Fruit fly (Drosophila melanogaster) whole organism, pupa: ENCODE results near the gene CG11436.

ENCODE experiments used
- CG12605 ChIP-seq: fragments of 200-800 bp; sonication (Bioruptor generic); IDR thresholded peaks from 2 replicates; pipeline ENCODE4 v1.3.6; 2022; ENCODE audit warnings: missing biosample characterization, missing genetic modification characterization
- CG17806 ChIP-seq: fragments of 200-800 bp; sonication (Bioruptor generic); optimal IDR thresholded peaks from 2 replicates; lab custom pipeline; 2018; ENCODE audit warnings: missing biosample characterization, mild to moderate bottlenecking, missing genetic modification characterization, moderate library complexity
- CG32121 ChIP-seq: fragments of 200-800 bp; sonication (Bioruptor generic); IDR thresholded peaks from 2 replicates; pipeline ENCODE4 v1.3.6; 2022; ENCODE audit warnings: missing biosample characterization, missing genetic modification characterization
- CG34367 ChIP-seq: fragments of 200-800 bp; sonication (Bioruptor generic); optimal IDR thresholded peaks from 2 replicates; lab custom pipeline; 2018; ENCODE audit warnings: missing biosample characterization, mild to moderate bottlenecking, missing genetic modification characterization
- CG8159 ChIP-seq: fragments of 200-800 bp; sonication (Bioruptor generic); optimal IDR thresholded peaks from 3 replicates; lab custom pipeline; 2018; ENCODE audit warnings: missing biosample characterization, mild to moderate bottlenecking, missing genetic modification characterization, moderate library complexity
- CG8301 ChIP-seq: fragments of 200-800 bp; sonication (Bioruptor generic); optimal IDR thresholded peaks from 2 replicates; lab custom pipeline; 2018; ENCODE audit warnings: missing biosample characterization, mild to moderate bottlenecking, missing genetic modification characterization
- CG9948 ChIP-seq: fragments of 200-800 bp; sonication (Bioruptor generic); optimal IDR thresholded peaks from 2 replicates; lab custom pipeline; 2018; ENCODE audit warnings: missing biosample characterization, mild to moderate bottlenecking, missing genetic modification characterization, moderate library complexity
- D1 ChIP-seq: fragments of 200-800 bp; sonication (Bioruptor generic); optimal IDR thresholded peaks from 2 replicates; lab custom pipeline; 2018; ENCODE audit warnings: missing biosample characterization, mild to moderate bottlenecking, missing genetic modification characterization, moderate library complexity
- Ets98B ChIP-seq: fragments of 200-800 bp; sonication (Bioruptor generic); IDR thresholded peaks from 2 replicates; pipeline ENCODE4 v1.3.6; 2022; ENCODE audit warnings: missing biosample characterization, missing genetic modification characterization
- Pif1A ChIP-seq: fragments of 200-800 bp; sonication (Bioruptor generic); optimal IDR thresholded peaks from 3 replicates; lab custom pipeline; 2016; ENCODE audit warnings: missing biosample characterization, missing genetic modification characterization
- fd96Ca ChIP-seq: fragments of 200-800 bp; sonication (Bioruptor generic); IDR thresholded peaks from 3 replicates; pipeline ENCODE4 v1.3.6; 2022; ENCODE audit warnings: missing biosample characterization, missing genetic modification characterization
- gl ChIP-seq: fragments of 200-800 bp; sonication (Bioruptor generic); optimal IDR thresholded peaks from 2 replicates; lab custom pipeline; 2018; ENCODE audit warnings: missing biosample characterization, mild to moderate bottlenecking, missing genetic modification characterization
- rn ChIP-seq: fragments of 200-800 bp; sonication (Bioruptor generic); IDR thresholded peaks from 2 replicates; pipeline ENCODE4 v1.3.6; 2022; ENCODE audit warnings: missing biosample characterization, missing genetic modification characterization

DNA sequence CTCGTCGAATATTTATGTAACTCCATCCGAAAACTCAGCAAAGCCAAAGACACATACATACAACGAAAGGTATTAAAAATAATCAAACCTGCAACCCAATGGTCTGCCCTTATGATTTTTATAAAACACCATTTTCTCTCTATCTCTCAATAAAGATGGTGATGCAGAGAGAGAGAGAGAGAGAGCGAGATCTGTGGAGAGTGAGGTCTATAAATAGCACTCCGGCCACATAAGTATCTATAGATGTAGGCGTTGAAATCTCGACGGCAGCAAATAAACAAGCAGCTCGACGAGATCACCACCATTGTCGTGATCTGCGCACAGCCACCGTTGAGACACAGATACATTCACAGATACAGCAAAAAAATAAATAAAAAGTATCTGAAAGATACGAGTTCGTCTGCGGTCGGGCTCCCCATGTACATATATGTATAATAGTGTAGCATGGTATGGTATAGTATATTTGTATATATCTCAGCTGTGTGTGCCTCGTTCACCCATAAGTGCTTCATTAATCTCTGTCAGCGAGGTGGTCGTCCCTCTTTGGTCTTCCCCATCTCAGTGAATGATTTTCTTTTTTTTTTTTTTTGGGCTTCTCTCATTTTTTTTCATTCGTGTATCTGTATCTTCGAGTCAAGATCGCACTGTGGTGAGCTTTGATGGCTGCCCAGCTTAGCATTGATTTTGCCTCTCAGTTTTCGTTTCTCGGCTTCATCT is 44.9 kb upstream of the CG11436 start:
- TF ChIP-seq rn (GFP tag; lab: Robert Waterston, UW) (no peak), CG9948 (tag; lab: Kevin White, UChicago) (no peak), CG12605 (no peak), CG8159 (tag; lab: Kevin White, UChicago) (no peak), CG34367 (tag; lab: Kevin White, UChicago) (no peak), CG17806 (tag; lab: Kevin White, UChicago) (no peak), gl (no peak), CG32121 (GFP tag; lab: Robert Waterston, UW) (no peak), CG8301 (tag; lab: Kevin White, UChicago) (no peak), Pif1A (GFP tag; lab: Kevin White, UChicago) (peak; percentile 39), fd96Ca (peak; percentile 33; the same call in 1 of the 3 replicates), D1 (tag; lab: Kevin White, UChicago) (no peak), Ets98B (GFP tag; lab: Robert Waterston, UW) (no peak; the same call in 1 of the 2 replicates)
